Fruit fly (Drosophila melanogaster) whole organism, prepupa: ENCODE measurements around the gene Kaz1-ORFB.

Source experiments
- CG6163 ChIP-seq: fragments of 200-800 bp; sonication (Bioruptor generic); IDR thresholded peaks from 3 replicates; pipeline ENCODE4 v1.3.6; 2022; ENCODE audit warnings: missing biosample characterization, missing genetic modification characterization
- pdm3 ChIP-seq: fragments of 200-800 bp; sonication (Bioruptor generic); optimal IDR thresholded peaks from 3 replicates; lab custom pipeline; 2016; ENCODE audit warnings: missing biosample characterization, missing genetic modification characterization
- svp ChIP-seq: fragments of 200-800 bp; sonication (Bioruptor generic); peaks from one replicate; lab custom pipeline; 2016; ENCODE audit warnings: missing biosample characterization, missing genetic modification characterization
- vri ChIP-seq: fragments of 200-800 bp; sonication (Bioruptor generic); optimal IDR thresholded peaks from 3 replicates; lab custom pipeline; 2016; ENCODE audit warnings: missing biosample characterization, mild to moderate bottlenecking, missing genetic modification characterization

DNA sequence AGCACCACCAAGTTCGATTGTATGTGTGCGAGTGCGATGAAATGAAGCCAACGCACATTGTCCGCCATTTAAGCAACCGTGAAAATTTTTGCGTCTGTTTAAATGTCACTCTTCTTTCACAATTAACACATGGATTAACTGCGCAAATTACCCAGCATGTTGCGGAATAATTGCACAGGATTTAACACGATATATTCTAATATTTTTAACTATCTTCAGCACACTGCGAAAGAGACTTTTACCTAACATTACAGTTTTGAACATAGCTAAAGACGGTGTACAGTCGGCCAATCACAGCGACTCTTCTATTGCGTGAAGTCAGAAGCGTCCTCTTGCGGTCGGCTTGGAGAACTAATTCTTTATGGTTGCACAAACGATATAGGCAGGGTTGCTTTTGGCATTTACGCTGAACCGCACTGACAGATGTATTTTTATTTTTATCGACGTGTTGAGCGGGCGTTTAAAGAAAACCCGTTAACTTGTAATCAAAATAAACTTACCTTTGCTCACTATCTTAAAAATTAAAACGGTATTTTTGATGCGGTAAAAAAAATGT, 30.3 kb downstream of the Kaz1-ORFB start:
- TF ChIP-seq svp (GFP tag; lab: Kevin White, UChicago) = no peak
- no peak for TF ChIP-seq CG6163 (GFP tag; lab: Robert Waterston, UW)
- no peak for TF ChIP-seq pdm3 (GFP tag; lab: Kevin White, UChicago)
- TF ChIP-seq vri (GFP tag; lab: Kevin White, UChicago) = no peak
